ENCODE assay signal across 3 worm cellular contexts in genomic region chrV:14504120-14504519, ce11.
TF ChIP-seq lines count a peak whose summit lies in the region.

No protein-coding gene starts in this region.

TF ChIP-seq in whole organism, L1 larva, 84 proteins besides CTCF, POLR2A, EP300 and RAD21:
- TF ChIP-seq lin-14 (GFP tag; optimal IDR thresholded peaks at IDR 0.05; lab: Kevin White, UChicago) (peak; percentile 10), elt-2 (tag; optimal IDR thresholded peaks at IDR 0.05; lab: Kevin White, UChicago) (peak; percentile 19), nhr-90 (tag; optimal IDR thresholded peaks at IDR 0.05; lab: Kevin White, UChicago; ENCODE audit: poor library complexity) (no peak)

TF ChIP-seq in whole organism, L2 larva, 48 proteins besides CTCF, POLR2A, EP300 and RAD21:
- TF ChIP-seq nhr-6 (tag; optimal IDR thresholded peaks at IDR 0.05; lab: Kevin White, UChicago) (no peak), fos-1 (tag; optimal IDR thresholded peaks at IDR 0.05; lab: Kevin White, UChicago) (peak; percentile 32)

TF ChIP-seq in whole organism, L4 larva, 104 proteins besides CTCF, POLR2A, EP300 and RAD21:
- TF ChIP-seq nhr-6 (tag; optimal IDR thresholded peaks at IDR 0.05; lab: Kevin White, UChicago) = peak; percentile 23
- TF ChIP-seq fos-1 (tag; optimal IDR thresholded peaks at IDR 0.05; lab: Kevin White, UChicago) = no peak
- TF ChIP-seq dmd-9 (GFP tag; IDR thresholded peaks at IDR 0.05; lab: Robert Waterston, UW) = no peak
- TF ChIP-seq daf-16 (GFP tag; optimal IDR thresholded peaks at IDR 0.05; lab: Kevin White, UChicago) = no peak
- peak; percentile 60 for TF ChIP-seq daf-16 (tag; optimal IDR thresholded peaks at IDR 0.05; lab: Kevin White, UChicago)
- TF ChIP-seq aha-1 (tag; lab: Kevin White, UChicago) = peak; percentile 87

Comparison
In these comparisons a context has a peak if more than half of its experiments do, and no peak if none do; other contexts are left out.
1. Of the 29 proteins assayed by ChIP-seq in both whole organism, L4 larva and whole organism, L1 larva: peak only in whole organism, L4 larva: aha-1; only in whole organism, L1 larva: none; in both: none; in neither: 28.